Worm (Caenorhabditis elegans) whole organism, L2 larva: ENCODE measurements around the gene acr-21.

Experiments
- ZK546.5 ChIP-seq: sonication (generic microtip); optimal IDR thresholded peaks from 2 replicates; lab custom pipeline; 2017; ENCODE audit warnings: missing biosample characterization, missing genetic modification characterization
- aly-2 ChIP-seq: fragments of 150-350 bp; optimal IDR thresholded peaks from 2 replicates; lab custom pipeline; 2014; ENCODE audit warnings: missing biosample characterization, missing genetic modification characterization
- ama-1 ChIP-seq: fragments of 150-350 bp; optimal IDR thresholded peaks from 2 replicates; lab custom pipeline; 2018; ENCODE audit warnings: inconsistent platforms
- ceh-16 ChIP-seq: fragments of 150-350 bp; optimal IDR thresholded peaks from 2 replicates; lab custom pipeline; 2014; ENCODE audit warnings: missing biosample characterization, missing genetic modification characterization
- elt-3 ChIP-seq: sonication (generic microtip); optimal IDR thresholded peaks from 2 replicates; lab custom pipeline; 2017; ENCODE audit warnings: missing biosample characterization, missing genetic modification characterization
- mab-5 ChIP-seq: fragments of 150-350 bp; optimal IDR thresholded peaks from 2 replicates; lab custom pipeline; 2014; ENCODE audit warnings: missing biosample characterization, missing genetic modification characterization
- nhr-11 ChIP-seq: fragments of 150-350 bp; optimal IDR thresholded peaks from 2 replicates; lab custom pipeline; 2014; ENCODE audit warnings: missing biosample characterization, missing genetic modification characterization
- nhr-12 ChIP-seq: fragments of 150-350 bp; optimal IDR thresholded peaks from 2 replicates; lab custom pipeline; 2014; ENCODE audit warnings: missing biosample characterization, missing genetic modification characterization
- nhr-237 ChIP-seq: fragments of 150-350 bp; optimal IDR thresholded peaks from 2 replicates; lab custom pipeline; 2014; ENCODE audit warnings: missing biosample characterization, missing genetic modification characterization
- skn-1 ChIP-seq: sonication (generic microtip); optimal IDR thresholded peaks from 2 replicates; lab custom pipeline; 2017; ENCODE audit warnings: missing biosample characterization, missing genetic modification characterization
- snpc-4 ChIP-seq: fragments of 150-350 bp; optimal IDR thresholded peaks from 2 replicates; lab custom pipeline; 2014; ENCODE audit warnings: missing biosample characterization, missing genetic modification characterization
- unc-62 ChIP-seq: fragments of 150-350 bp; optimal IDR thresholded peaks from 2 replicates; lab custom pipeline; 2014; ENCODE audit warnings: missing biosample characterization, missing genetic modification reagents, missing genetic modification characterization
- zag-1 ChIP-seq: fragments of 150-350 bp; optimal IDR thresholded peaks from 2 replicates; lab custom pipeline; 2014; ENCODE audit warnings: missing biosample characterization, missing genetic modification characterization

ce11 chrIII:6594069-6594468 is 12.4 kb downstream of the acr-21 start:
- TF ChIP-seq unc-62 (no peak), nhr-12 (tag; lab: Kevin White, UChicago) (no peak), snpc-4 (tag; lab: Kevin White, UChicago) (no peak), nhr-237 (no peak), skn-1 (tag; lab: Kevin White, UChicago) (no peak), elt-3 (tag; lab: Kevin White, UChicago) (no peak), ama-1 (lab: Kevin White, UChicago) (no peak), ceh-16 (tag; lab: Kevin White, UChicago) (no peak), ZK546.5 (no peak), zag-1 (tag; lab: Kevin White, UChicago) (no peak), nhr-11 (tag; lab: Kevin White, UChicago) (no peak), aly-2 (tag; lab: Kevin White, UChicago) (no peak), mab-5 (tag; lab: Kevin White, UChicago) (no peak)
